Worm (Caenorhabditis elegans): ENCODE measurements around the gene F18E9.1.
A peak's percentile ranks its signal among the peaks of the same experiment; 100 is the strongest.

F18E9.1 gene

DNA sequence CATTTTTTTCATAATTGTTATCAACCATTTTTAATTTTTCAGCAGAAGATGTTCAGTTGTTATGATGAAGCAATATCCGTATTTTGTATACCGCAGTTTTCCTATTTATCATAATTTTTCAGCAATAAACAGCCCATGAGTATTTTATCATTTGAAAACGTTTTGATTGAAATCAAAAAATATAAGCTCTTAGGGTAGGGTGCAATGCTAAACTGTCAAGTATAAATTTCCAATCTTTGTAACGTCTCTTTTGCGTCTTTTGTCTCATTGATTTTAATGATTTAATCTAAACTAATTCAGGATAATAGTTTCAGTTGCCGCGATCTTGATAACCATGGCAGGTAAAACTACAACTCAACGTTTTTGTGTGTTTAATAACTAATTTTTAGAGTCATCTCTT, at the start of gene F18E9.1:
F18E9.1 (plus strand) TSS at position 301 of the 400 bp plus-strand sequence.
- TF ChIP-seq mdl-1 (tag; optimal IDR thresholded peaks at IDR 0.05), result no peak
- TF ChIP-seq tbx-2 (tag; optimal IDR thresholded peaks at IDR 0.05), result no peak
- no peak for TF ChIP-seq egl-27 (tag; optimal IDR thresholded peaks at IDR 0.05)
- no peak for TF ChIP-seq lsy-12 (tag; optimal IDR thresholded peaks at IDR 0.05)
- TF ChIP-seq ZK546.5 (tag; optimal IDR thresholded peaks at IDR 0.05), result no peak
- TF ChIP-seq lin-15B (tag; optimal IDR thresholded peaks at IDR 0.05), result no peak
- TF ChIP-seq hmg-11 (tag; optimal IDR thresholded peaks at IDR 0.05), result no peak
- TF ChIP-seq daf-12 (tag; optimal IDR thresholded peaks at IDR 0.05), result no peak
- TF ChIP-seq skn-1 (tag; optimal IDR thresholded peaks at IDR 0.05), result no peak
- no peak for TF ChIP-seq nhr-28 (tag; optimal IDR thresholded peaks at IDR 0.05)
- no peak for TF ChIP-seq nhr-77 (tag; optimal IDR thresholded peaks at IDR 0.05)
- no peak for TF ChIP-seq ceh-9 (tag; optimal IDR thresholded peaks at IDR 0.05)
- no peak for TF ChIP-seq mml-1 (tag; optimal IDR thresholded peaks at IDR 0.05)
- TF ChIP-seq nhr-237 (tag; optimal IDR thresholded peaks at IDR 0.05), result no peak
- TF ChIP-seq pha-4 (tag; optimal IDR thresholded peaks at IDR 0.05), result no peak

ce11 chrX:8551687-8552327, 49.5 kb upstream of the F18E9.1 start, which contains the start of gene dhhc-14:
Gene dhhc-14 (plus strand): TSS chrX:8552277.
- TF ChIP-seq lin-15B (tag; optimal IDR thresholded peaks at IDR 0.05), result peak; percentile 76
- TF ChIP-seq nhr-23 (tag; optimal IDR thresholded peaks at IDR 0.05), result peak; percentile 3
- no peak for TF ChIP-seq nhr-76 (tag; optimal IDR thresholded peaks at IDR 0.05)
- peak; percentile 57 for TF ChIP-seq hmg-11 (tag; optimal IDR thresholded peaks at IDR 0.05)
- TF ChIP-seq pha-4 (tag; optimal IDR thresholded peaks at IDR 0.05), result peak; percentile 45
- peak; percentile 80 for TF ChIP-seq lin-39 (tag; optimal IDR thresholded peaks at IDR 0.05)
- peak; percentile 71 for TF ChIP-seq nfya-1 (tag; optimal IDR thresholded peaks at IDR 0.05; ENCODE audit: insufficient read depth)
- TF ChIP-seq mdl-1 (tag; optimal IDR thresholded peaks at IDR 0.05), result peak; percentile 13
- TF ChIP-seq ceh-82 (tag; optimal IDR thresholded peaks at IDR 0.05), result no peak
- TF ChIP-seq skn-1 (tag; optimal IDR thresholded peaks at IDR 0.05), result peak; percentile 23

DNA sequence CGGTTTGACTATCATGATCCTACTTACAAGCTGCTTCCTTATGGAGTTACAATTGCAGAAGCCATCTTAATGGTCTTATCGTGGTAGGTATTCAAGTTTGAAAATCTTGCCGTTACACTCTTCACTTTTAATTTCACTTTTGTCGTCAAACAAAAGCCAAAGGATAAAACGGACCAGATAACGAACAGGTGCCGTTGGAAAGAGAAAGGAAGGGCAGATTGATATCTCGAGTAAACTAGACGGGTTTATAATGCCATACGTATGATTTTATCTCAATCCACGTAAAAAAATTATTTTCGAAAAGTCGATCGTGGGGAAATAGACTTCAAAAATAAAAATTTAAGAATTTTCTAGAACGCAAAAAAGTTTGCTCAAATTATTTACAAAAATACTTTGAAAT, 47.3 kb upstream of the F18E9.1 start:
- TF ChIP-seq ceh-82 (tag; optimal IDR thresholded peaks at IDR 0.05) (no peak), fkh-10 (GFP tag; optimal IDR thresholded peaks at IDR 0.05) (no peak), nhr-11 (tag; optimal IDR thresholded peaks at IDR 0.05) (no peak), elt-1 (tag; optimal IDR thresholded peaks at IDR 0.05) (peak; percentile 83), nhr-25 (tag; optimal IDR thresholded peaks at IDR 0.05) (peak; percentile 52)

DNA sequence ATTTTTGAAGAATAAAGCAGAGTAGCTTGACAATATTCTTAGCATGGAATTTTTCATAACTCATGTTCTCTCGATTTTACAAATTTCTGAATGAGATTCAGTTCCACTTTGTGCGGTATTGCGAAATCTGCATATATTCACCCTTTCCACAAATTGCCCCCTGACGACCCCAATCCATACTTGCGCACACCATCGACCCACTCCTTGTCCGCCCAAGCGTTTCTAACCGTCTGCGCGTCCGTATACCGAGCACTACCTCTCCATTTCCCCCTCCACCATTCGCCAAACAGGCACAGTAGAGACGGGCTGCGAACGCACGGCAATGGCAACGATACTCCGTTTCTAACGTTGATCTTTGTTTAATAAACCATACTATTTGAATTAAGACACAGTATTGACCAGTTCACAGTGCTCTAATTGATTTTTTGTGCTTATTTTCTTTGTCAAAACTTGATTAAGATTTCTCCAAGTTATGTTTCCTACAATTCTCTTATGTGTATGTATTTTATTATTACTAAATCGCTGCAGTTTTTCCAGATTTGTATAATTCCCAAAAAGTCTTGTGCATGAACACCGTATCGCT, 44.6 kb upstream of the F18E9.1 start, which contains the start of gene utx-1:
utx-1 (plus strand) TSS at position 533 of the 583 bp plus-strand sequence.
- TF ChIP-seq nhr-25 (tag; optimal IDR thresholded peaks at IDR 0.05) (peak; percentile 26), nfya-1 (tag; optimal IDR thresholded peaks at IDR 0.05; ENCODE audit: insufficient read depth) (peak; percentile 64), R02D3.7 (tag; optimal IDR thresholded peaks at IDR 0.05) (no peak), lin-39 (tag; optimal IDR thresholded peaks at IDR 0.05) (peak; percentile 68), unc-62 (GFP tag; optimal IDR thresholded peaks at IDR 0.05) (no peak), sea-2 (GFP tag; optimal IDR thresholded peaks at IDR 0.05) (peak; percentile 12), lsy-12 (tag; optimal IDR thresholded peaks at IDR 0.05) (no peak), elt-2 (tag; optimal IDR thresholded peaks at IDR 0.05) (no peak), mml-1 (tag; optimal IDR thresholded peaks at IDR 0.05) (no peak), egl-5 (tag; optimal IDR thresholded peaks at IDR 0.05) (no peak), zag-1 (tag; optimal IDR thresholded peaks at IDR 0.05) (no peak), egl-27 (tag; optimal IDR thresholded peaks at IDR 0.05) (no peak), elt-1 (tag; optimal IDR thresholded peaks at IDR 0.05) (no peak), eor-1 (tag; optimal IDR thresholded peaks at IDR 0.05) (no peak), fkh-10 (GFP tag; optimal IDR thresholded peaks at IDR 0.05) (no peak), pha-4 (tag; optimal IDR thresholded peaks at IDR 0.05) (peak; percentile 1)

- TF ChIP-seq ZK546.5 (tag; optimal IDR thresholded peaks at IDR 0.05), result no peak
- TF ChIP-seq mdl-1 (tag; optimal IDR thresholded peaks at IDR 0.05), result no peak
Measured at ce11 chrX:8562586-8562985, 38.7 kb upstream of the F18E9.1 start.
